Fruit fly (Drosophila melanogaster) whole organism, prepupa: ENCODE results near the gene CG6094.
A peak's percentile ranks its signal among the peaks of the same experiment; 100 is the strongest.

Experiments used
- CG10631 ChIP-seq: fragments of 200-800 bp; sonication (Bioruptor generic); optimal IDR thresholded peaks from 2 replicates; lab custom pipeline; 2016; ENCODE audit warnings: missing biosample characterization, missing genetic modification characterization
- CG10669 ChIP-seq: fragments of 200-800 bp; sonication (Bioruptor generic); optimal IDR thresholded peaks from 3 replicates; lab custom pipeline; 2018; ENCODE audit warnings: missing biosample characterization, mild to moderate bottlenecking, missing genetic modification characterization, moderate library complexity
- CG11762 ChIP-seq: fragments of 200-800 bp; sonication (Bioruptor generic); optimal IDR thresholded peaks from 3 replicates; lab custom pipeline; 2016; ENCODE audit warnings: missing biosample characterization, missing genetic modification characterization; ENCODE audit not compliant: insufficient read depth
- CG11902 ChIP-seq: fragments of 200-800 bp; sonication (Bioruptor generic); optimal IDR thresholded peaks from 3 replicates; lab custom pipeline; 2016; ENCODE audit warnings: missing biosample characterization, missing genetic modification characterization
- CG15336 ChIP-seq: fragments of 200-800 bp; sonication (Bioruptor generic); IDR thresholded peaks from 2 replicates; pipeline ENCODE4 v1.3.6; 2022; ENCODE audit warnings: missing biosample characterization, missing genetic modification characterization
- CG1621 ChIP-seq: fragments of 200-800 bp; sonication (Bioruptor generic); optimal IDR thresholded peaks from 3 replicates; lab custom pipeline; 2018; ENCODE audit warnings: missing biosample characterization, mild to moderate bottlenecking, missing genetic modification characterization
- CG16779 ChIP-seq: fragments of 200-800 bp; sonication (Bioruptor generic); optimal IDR thresholded peaks from 3 replicates; lab custom pipeline; 2017; ENCODE audit warnings: missing biosample characterization, mild to moderate bottlenecking, missing genetic modification characterization
- CG3032 ChIP-seq: fragments of 200-800 bp; optimal IDR thresholded peaks from 2 replicates; lab custom pipeline; 2019; ENCODE audit warnings: missing biosample characterization, mild to moderate bottlenecking, missing genetic modification characterization, moderate library complexity
- CG34406 ChIP-seq: fragments of 200-800 bp; sonication (Bioruptor generic); optimal IDR thresholded peaks from 3 replicates; lab custom pipeline; 2016; ENCODE audit warnings: missing biosample characterization, missing genetic modification characterization
- CG3919 ChIP-seq: fragments of 200-800 bp; sonication (Bioruptor generic); optimal IDR thresholded peaks from 3 replicates; lab custom pipeline; 2016; ENCODE audit warnings: missing biosample characterization, missing genetic modification characterization
- CG4318 ChIP-seq: fragments of 200-800 bp; sonication (Bioruptor generic); optimal IDR thresholded peaks from 3 replicates; lab custom pipeline; 2017; ENCODE audit warnings: missing biosample characterization, mild to moderate bottlenecking, missing genetic modification characterization
- CG6163 ChIP-seq: fragments of 200-800 bp; sonication (Bioruptor generic); IDR thresholded peaks from 3 replicates; pipeline ENCODE4 v1.3.6; 2022; ENCODE audit warnings: missing biosample characterization, missing genetic modification characterization
- CG6276 ChIP-seq: fragments of 200-800 bp; sonication (Bioruptor generic); optimal IDR thresholded peaks from 2 replicates; lab custom pipeline; 2017; ENCODE audit warnings: missing biosample characterization, mild to moderate bottlenecking, missing genetic modification characterization
- CG6808 ChIP-seq: fragments of 200-800 bp; sonication (Bioruptor generic); optimal IDR thresholded peaks from 3 replicates; lab custom pipeline; 2017; ENCODE audit warnings: missing biosample characterization, missing genetic modification characterization, mild to moderate bottlenecking, moderate library complexity, missing genetic modification reagents
- CG6854 ChIP-seq: fragments of 200-800 bp; sonication (Bioruptor generic); optimal IDR thresholded peaks from 2 replicates; lab custom pipeline; 2017; ENCODE audit warnings: missing biosample characterization, mild to moderate bottlenecking, missing genetic modification characterization
- CG7368 ChIP-seq: fragments of 200-800 bp; sonication (Bioruptor generic); optimal IDR thresholded peaks from 3 replicates; lab custom pipeline; 2016; ENCODE audit warnings: missing biosample characterization, missing genetic modification characterization
- CG8119 ChIP-seq: fragments of 200-800 bp; sonication (Bioruptor generic); IDR thresholded peaks from 3 replicates; pipeline ENCODE4 v1.3.6; 2022; ENCODE audit warnings: missing biosample characterization, missing genetic modification characterization
- CG8319 ChIP-seq: fragments of 200-800 bp; sonication (Bioruptor generic); optimal IDR thresholded peaks from 3 replicates; lab custom pipeline; 2016; ENCODE audit warnings: missing biosample characterization, missing genetic modification characterization
- CG8632 ChIP-seq: fragments of 200-800 bp; sonication (Bioruptor generic); optimal IDR thresholded peaks from 3 replicates; lab custom pipeline; 2016; ENCODE audit warnings: missing biosample characterization, missing genetic modification characterization
- CG9139 ChIP-seq: fragments of 200-800 bp; sonication (Bioruptor generic); optimal IDR thresholded peaks from 3 replicates; lab custom pipeline; 2017; ENCODE audit warnings: missing biosample characterization, mild to moderate bottlenecking, missing genetic modification characterization
- Eip75B ChIP-seq: fragments of 200-800 bp; sonication (Bioruptor generic); optimal IDR thresholded peaks from 3 replicates; lab custom pipeline; 2016; ENCODE audit warnings: missing biosample characterization, missing genetic modification characterization
- Eip78C ChIP-seq: fragments of 200-800 bp; sonication (Bioruptor generic); peaks from one replicate; lab custom pipeline; 2016; ENCODE audit warnings: missing biosample characterization, missing genetic modification characterization
- Eip93F ChIP-seq: fragments of 200-800 bp; sonication (Bioruptor generic); optimal IDR thresholded peaks from 2 replicates; lab custom pipeline; 2016; ENCODE audit warnings: missing biosample characterization, mild to moderate bottlenecking, missing genetic modification characterization
- Ets96B ChIP-seq: fragments of 200-800 bp; optimal IDR thresholded peaks from 2 replicates; lab custom pipeline; 2019; ENCODE audit warnings: missing biosample characterization, mild to moderate bottlenecking, missing genetic modification characterization, moderate library complexity
- Gug ChIP-seq: fragments of 200-800 bp; sonication (Bioruptor generic); IDR thresholded peaks from 2 replicates; pipeline ENCODE4 v1.3.6; 2022; ENCODE audit warnings: missing biosample characterization, missing genetic modification characterization
- Hr38 ChIP-seq: sonication (Bioruptor generic); optimal IDR thresholded peaks from 2 replicates; lab custom pipeline; 2016; ENCODE audit warnings: missing biosample characterization, missing genetic modification characterization
- Hr39 ChIP-seq: fragments of 200-800 bp; sonication (Bioruptor generic); optimal IDR thresholded peaks from 2 replicates; lab custom pipeline; 2016; ENCODE audit warnings: missing biosample characterization, missing genetic modification characterization
- Hr4 ChIP-seq: fragments of 200-800 bp; sonication (Bioruptor generic); optimal IDR thresholded peaks from 3 replicates; lab custom pipeline; 2016; ENCODE audit warnings: missing biosample characterization, missing genetic modification characterization
- Lpt ChIP-seq: fragments of 200-800 bp; sonication (Bioruptor generic); optimal IDR thresholded peaks from 3 replicates; lab custom pipeline; 2016; ENCODE audit warnings: missing biosample characterization, missing genetic modification characterization
- Met ChIP-seq: fragments of 200-800 bp; sonication (Bioruptor generic); optimal IDR thresholded peaks from 3 replicates; lab custom pipeline; 2016; ENCODE audit warnings: missing biosample characterization, missing genetic modification characterization
- OdsH ChIP-seq: fragments of 200-800 bp; sonication (Bioruptor generic); optimal IDR thresholded peaks from 3 replicates; lab custom pipeline; 2016; ENCODE audit warnings: missing biosample characterization, missing genetic modification characterization
- Smox ChIP-seq: fragments of 200-800 bp; sonication (Bioruptor generic); optimal IDR thresholded peaks from 3 replicates; lab custom pipeline; 2016; ENCODE audit warnings: missing biosample characterization, missing genetic modification characterization
- Sox102F ChIP-seq: fragments of 200-800 bp; sonication (Bioruptor generic); optimal IDR thresholded peaks from 2 replicates; lab custom pipeline; 2016; ENCODE audit warnings: missing biosample characterization, mild to moderate bottlenecking, missing genetic modification characterization
- Sox14 ChIP-seq: fragments of 200-800 bp; sonication (Bioruptor generic); optimal IDR thresholded peaks from 3 replicates; lab custom pipeline; 2016; ENCODE audit warnings: missing biosample characterization, missing genetic modification characterization
- Sox15 ChIP-seq: fragments of 200-800 bp; sonication (Bioruptor generic); optimal IDR thresholded peaks from 3 replicates; lab custom pipeline; 2016; ENCODE audit warnings: missing biosample characterization, missing genetic modification characterization
- acj6 ChIP-seq: fragments of 200-800 bp; sonication (Bioruptor generic); optimal IDR thresholded peaks from 3 replicates; lab custom pipeline; 2016; ENCODE audit warnings: missing biosample characterization, missing genetic modification characterization
- cyc ChIP-seq: fragments of 200-800 bp; sonication (Bioruptor generic); optimal IDR thresholded peaks from 3 replicates; lab custom pipeline; 2016; ENCODE audit warnings: missing biosample characterization, missing genetic modification characterization
- dac ChIP-seq: fragments of 200-800 bp; sonication (Bioruptor generic); optimal IDR thresholded peaks from 2 replicates; lab custom pipeline; 2017; ENCODE audit warnings: missing biosample characterization, mild to moderate bottlenecking, missing genetic modification characterization
- dsx ChIP-seq: fragments of 200-800 bp; optimal IDR thresholded peaks from 3 replicates; lab custom pipeline; 2019; ENCODE audit warnings: missing biosample characterization, mild to moderate bottlenecking, missing genetic modification characterization, moderate library complexity; ENCODE audit not compliant: poor library complexity, severe bottlenecking
- eg ChIP-seq: fragments of 200-800 bp; sonication (Bioruptor generic); IDR thresholded peaks from 3 replicates; pipeline ENCODE4 v1.3.6; 2022; ENCODE audit warnings: missing biosample characterization, missing genetic modification characterization
- esn ChIP-seq: fragments of 200-800 bp; sonication (Bioruptor generic); optimal IDR thresholded peaks from 2 replicates; lab custom pipeline; 2016; ENCODE audit warnings: missing biosample characterization, mild to moderate bottlenecking, missing genetic modification characterization, moderate library complexity
- fd59A ChIP-seq: fragments of 200-800 bp; sonication (Bioruptor generic); optimal IDR thresholded peaks from 2 replicates; lab custom pipeline; 2017; ENCODE audit warnings: missing biosample characterization, mild to moderate bottlenecking, missing genetic modification characterization, missing genetic modification reagents
- fd85E ChIP-seq: fragments of 200-800 bp; sonication (Bioruptor generic); optimal IDR thresholded peaks from 3 replicates; lab custom pipeline; 2016; ENCODE audit warnings: missing biosample characterization, missing genetic modification characterization
- fkh ChIP-seq: fragments of 200-800 bp; sonication (Bioruptor generic); optimal IDR thresholded peaks from 3 replicates; lab custom pipeline; 2017; ENCODE audit warnings: missing biosample characterization, mild to moderate bottlenecking, missing genetic modification characterization, moderate library complexity
- lz ChIP-seq: fragments of 200-800 bp; sonication (Bioruptor generic); optimal IDR thresholded peaks from 3 replicates; lab custom pipeline; 2016; ENCODE audit warnings: missing biosample characterization, missing genetic modification characterization
- net ChIP-seq: fragments of 200-800 bp; sonication (Bioruptor generic); optimal IDR thresholded peaks from 3 replicates; lab custom pipeline; 2016; ENCODE audit warnings: missing biosample characterization, missing genetic modification characterization
- pdm3 ChIP-seq: fragments of 200-800 bp; sonication (Bioruptor generic); optimal IDR thresholded peaks from 3 replicates; lab custom pipeline; 2016; ENCODE audit warnings: missing biosample characterization, missing genetic modification characterization
- spab ChIP-seq: fragments of 200-800 bp; sonication (Bioruptor generic); optimal IDR thresholded peaks from 2 replicates; lab custom pipeline; 2017; ENCODE audit warnings: missing biosample characterization, mild to moderate bottlenecking, missing genetic modification characterization, missing genetic modification reagents
- ss ChIP-seq, 2 experiments: fragments of 200-800 bp; sonication (Bioruptor generic); optimal IDR thresholded peaks; 2 replicates in 1 of 2; 3 replicates in 1 of 2; lab custom pipeline; 2017 to 2018; ENCODE audit warnings: mild to moderate bottlenecking in 2 of 2, missing biosample characterization in 2 of 2, missing genetic modification characterization in 2 of 2, moderate library complexity in 1 of 2
- svp ChIP-seq: fragments of 200-800 bp; sonication (Bioruptor generic); peaks from one replicate; lab custom pipeline; 2016; ENCODE audit warnings: missing biosample characterization, missing genetic modification characterization
- topi ChIP-seq: fragments of 200-800 bp; sonication (Bioruptor generic); optimal IDR thresholded peaks from 3 replicates; lab custom pipeline; 2016; ENCODE audit warnings: missing biosample characterization, missing genetic modification characterization
- vri ChIP-seq: fragments of 200-800 bp; sonication (Bioruptor generic); optimal IDR thresholded peaks from 3 replicates; lab custom pipeline; 2016; ENCODE audit warnings: missing biosample characterization, mild to moderate bottlenecking, missing genetic modification characterization

The CG6094 gene

DNA sequence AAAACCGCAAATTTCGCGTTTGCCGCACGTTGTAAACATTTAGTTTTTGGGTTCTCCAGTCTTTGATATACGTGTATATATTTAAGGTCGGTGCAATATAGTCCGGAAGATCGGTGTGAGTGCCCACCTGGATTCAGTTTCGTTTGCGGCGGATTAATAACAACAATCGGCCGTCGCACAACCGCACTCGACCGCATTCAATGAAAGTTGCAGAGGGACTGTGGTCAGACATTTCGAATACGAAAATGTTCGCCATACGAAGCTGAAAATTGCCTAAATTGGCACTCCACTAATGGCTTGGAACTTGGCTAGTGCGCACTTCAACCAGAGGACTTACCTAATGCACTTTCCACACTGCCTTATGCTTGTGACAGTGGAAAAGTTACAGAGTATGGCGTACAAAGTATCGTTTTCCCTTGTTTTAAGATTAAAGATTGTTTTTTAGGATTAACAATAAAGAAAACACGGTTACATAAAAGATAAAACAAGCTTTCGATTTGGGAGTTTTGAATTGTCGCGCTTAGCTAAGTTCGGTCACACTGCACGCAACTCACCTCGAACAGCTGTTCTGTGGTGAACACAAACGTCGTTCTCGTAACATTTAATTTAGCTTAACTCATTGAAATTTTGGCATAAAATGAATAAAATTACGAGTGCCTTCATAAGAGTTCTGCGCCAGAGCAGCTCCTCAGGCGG is at the start of gene CG6094, which contains the start of gene Myo31DF:
Gene CG6094, plus strand, starts transcription at position 525 of the 696 bp plus-strand sequence.
Gene Myo31DF, minus strand, starts transcription at position 223 of the 696 bp plus-strand sequence.
- TF ChIP-seq CG1621 (tag; lab: Kevin White, UChicago) = peak; percentile 65
- no peak for TF ChIP-seq CG16779 (tag; lab: Kevin White, UChicago)
- no peak for TF ChIP-seq OdsH (GFP tag; lab: Kevin White, UChicago)
- TF ChIP-seq dac (GFP tag; lab: Kevin White, UChicago) = no peak
- no peak for TF ChIP-seq Lpt (GFP tag; lab: Kevin White, UChicago)
- peak; percentile 43; the same call in 1 of the 3 replicates for TF ChIP-seq CG6163 (GFP tag; lab: Robert Waterston, UW)
- no peak for TF ChIP-seq net (GFP tag; lab: Kevin White, UChicago)
- TF ChIP-seq topi = no peak
- peak; percentile 32 for TF ChIP-seq CG3919 (GFP tag; lab: Kevin White, UChicago)
- no peak for TF ChIP-seq CG6854 (GFP tag; lab: Kevin White, UChicago)
- TF ChIP-seq esn (GFP tag; lab: Kevin White, UChicago) = peak; percentile 27
- no peak for TF ChIP-seq Eip93F (GFP tag; lab: Kevin White, UChicago)
- no peak for TF ChIP-seq Gug (GFP tag; lab: Robert Waterston, UW)
- TF ChIP-seq eg (GFP tag; lab: Robert Waterston, UW) = peak; percentile 29; the same call in 2 of the 3 replicates
- peak; percentile 20 for TF ChIP-seq CG6808
- TF ChIP-seq CG11902 (GFP tag; lab: Kevin White, UChicago) = no peak
- TF ChIP-seq CG11762 (GFP tag; lab: Kevin White, UChicago) = no peak
- no peak for TF ChIP-seq Smox
- TF ChIP-seq CG7368 = no peak
- TF ChIP-seq CG10669 (GFP tag; lab: Kevin White, UChicago) = no peak
- peak; percentile 36 for TF ChIP-seq Sox14
- no peak for TF ChIP-seq Met (GFP tag; lab: Kevin White, UChicago)
- no peak for TF ChIP-seq fd59A (GFP tag; lab: Kevin White, UChicago)
- no peak for TF ChIP-seq CG3032 (tag; lab: Kevin White, UChicago)
- TF ChIP-seq CG6276 = no peak
- no peak for TF ChIP-seq fkh (GFP tag; lab: Kevin White, UChicago)
- peak; percentile 10 for TF ChIP-seq lz (GFP tag; lab: Kevin White, UChicago)
- no peak for TF ChIP-seq CG9139 (GFP tag; lab: Kevin White, UChicago)
- TF ChIP-seq Hr4 (GFP tag; lab: Kevin White, UChicago) = no peak
- no peak for TF ChIP-seq cyc (GFP tag; lab: Kevin White, UChicago)
- no peak for TF ChIP-seq acj6
- TF ChIP-seq CG10631 (GFP tag; lab: Kevin White, UChicago) = no peak
- TF ChIP-seq CG8319 (GFP tag; lab: Kevin White, UChicago) = no peak
- peak; percentile 38 for TF ChIP-seq dsx
- TF ChIP-seq Ets96B (tag; lab: Kevin White, UChicago) = no peak
- no peak for TF ChIP-seq CG15336
- peak; percentile 23 for TF ChIP-seq Eip75B (GFP tag; lab: Kevin White, UChicago)
- TF ChIP-seq Eip78C (GFP tag; lab: Kevin White, UChicago) = peak; percentile 75
- peak; percentile 19 for TF ChIP-seq Hr39 (GFP tag; lab: Kevin White, UChicago)
- no peak for TF ChIP-seq Sox102F (GFP tag; lab: Kevin White, UChicago)
- TF ChIP-seq Hr38 = no peak
- TF ChIP-seq spab (GFP tag; lab: Kevin White, UChicago) = no peak
- TF ChIP-seq CG8632 (GFP tag; lab: Kevin White, UChicago) = no peak
- no peak for TF ChIP-seq CG8119 (GFP tag; lab: Robert Waterston, UW)
- peak; percentile 66 for TF ChIP-seq svp (GFP tag; lab: Kevin White, UChicago)
- peak in 1 of 2 experiments; percentile 29 for TF ChIP-seq ss (GFP tag; optimal IDR thresholded peaks at IDR 0.05; lab: Kevin White, UChicago)
- no peak for TF ChIP-seq Sox15 (GFP tag; lab: Kevin White, UChicago)
- TF ChIP-seq fd85E = no peak
- TF ChIP-seq pdm3 (GFP tag; lab: Kevin White, UChicago) = no peak
- TF ChIP-seq CG4318 = no peak
- TF ChIP-seq CG34406 = no peak
- peak; percentile 53 for TF ChIP-seq vri (GFP tag; lab: Kevin White, UChicago)
